Fruit fly (Drosophila melanogaster) whole organism, prepupa: Measurements from ENCODE around the gene zormin.

Experiments
- CG34406 ChIP-seq: fragments of 200-800 bp; sonication (Bioruptor generic); optimal IDR thresholded peaks from 3 replicates; lab custom pipeline; 2016; ENCODE audit warnings: missing biosample characterization, missing genetic modification characterization
- Gug ChIP-seq: fragments of 200-800 bp; sonication (Bioruptor generic); IDR thresholded peaks from 2 replicates; pipeline ENCODE4 v1.3.6; 2022; ENCODE audit warnings: missing biosample characterization, missing genetic modification characterization
- Hr39 ChIP-seq: fragments of 200-800 bp; sonication (Bioruptor generic); optimal IDR thresholded peaks from 2 replicates; lab custom pipeline; 2016; ENCODE audit warnings: missing biosample characterization, missing genetic modification characterization
- OdsH ChIP-seq: fragments of 200-800 bp; sonication (Bioruptor generic); optimal IDR thresholded peaks from 3 replicates; lab custom pipeline; 2016; ENCODE audit warnings: missing biosample characterization, missing genetic modification characterization
- Sox15 ChIP-seq: fragments of 200-800 bp; sonication (Bioruptor generic); optimal IDR thresholded peaks from 3 replicates; lab custom pipeline; 2016; ENCODE audit warnings: missing biosample characterization, missing genetic modification characterization
- dac ChIP-seq: fragments of 200-800 bp; sonication (Bioruptor generic); optimal IDR thresholded peaks from 2 replicates; lab custom pipeline; 2017; ENCODE audit warnings: missing biosample characterization, mild to moderate bottlenecking, missing genetic modification characterization
- fd85E ChIP-seq: fragments of 200-800 bp; sonication (Bioruptor generic); optimal IDR thresholded peaks from 3 replicates; lab custom pipeline; 2016; ENCODE audit warnings: missing biosample characterization, missing genetic modification characterization
- fkh ChIP-seq: fragments of 200-800 bp; sonication (Bioruptor generic); optimal IDR thresholded peaks from 3 replicates; lab custom pipeline; 2017; ENCODE audit warnings: missing biosample characterization, mild to moderate bottlenecking, missing genetic modification characterization, moderate library complexity

dm6 chr3L:2144355-2144754 is 7.1 kb downstream of the zormin start:
- TF ChIP-seq fkh (GFP tag; lab: Kevin White, UChicago) = no peak
- TF ChIP-seq Gug = no peak
- TF ChIP-seq OdsH (GFP tag; lab: Kevin White, UChicago) = no peak
- TF ChIP-seq dac (GFP tag; lab: Kevin White, UChicago) = no peak
- TF ChIP-seq Hr39 (GFP tag; lab: Kevin White, UChicago) = no peak
- no peak for TF ChIP-seq CG34406 (GFP tag; lab: Kevin White, UChicago)
- no peak for TF ChIP-seq fd85E (GFP tag; lab: Kevin White, UChicago)
- TF ChIP-seq Sox15 (GFP tag; lab: Kevin White, UChicago) = no peak
